Worm (Caenorhabditis elegans): ENCODE results near the gene F43C11.12.

Gene F43C11.12

DNA sequence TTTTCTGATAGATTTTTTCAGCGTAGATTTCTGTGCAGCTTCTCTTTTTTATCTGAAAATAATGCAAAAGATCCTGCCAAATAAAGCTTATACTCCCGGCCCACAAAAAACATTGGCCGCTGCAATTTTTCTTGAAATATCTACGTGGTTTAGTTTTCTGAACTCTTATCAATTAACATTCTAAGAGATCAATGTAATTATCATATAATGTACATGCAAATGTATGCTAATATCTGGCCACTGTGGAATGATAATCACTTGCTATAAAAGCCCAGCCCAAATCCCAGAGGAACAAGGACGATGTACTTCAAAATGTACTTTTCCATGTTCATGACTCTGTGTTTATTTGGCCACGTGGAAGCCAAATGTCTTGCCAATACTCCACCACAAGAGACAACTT, 12.0 kb downstream of the F43C11.12 start, which contains the start of gene F43C11.2:
Gene F43C11.2, plus strand, starts transcription at position 301 of the 400 bp plus-strand sequence.
- TF ChIP-seq mls-2 (tag; optimal IDR thresholded peaks at IDR 0.05) (no peak), unc-62 (GFP tag; optimal IDR thresholded peaks at IDR 0.05) (no peak), M03D4.4 (tag; optimal IDR thresholded peaks at IDR 0.05) (no peak), pha-4 (tag; optimal IDR thresholded peaks at IDR 0.05) (no peak), zip-8 (tag; optimal IDR thresholded peaks at IDR 0.05) (no peak), sem-2 (GFP tag; optimal IDR thresholded peaks at IDR 0.05) (no peak), ztf-11 (tag; optimal IDR thresholded peaks at IDR 0.05) (no peak), drap-1 (GFP tag; optimal IDR thresholded peaks at IDR 0.05) (no peak), ceh-43 (GFP tag; optimal IDR thresholded peaks at IDR 0.05) (no peak), unc-39 (tag; optimal IDR thresholded peaks at IDR 0.05) (no peak), flh-1 (GFP tag; optimal IDR thresholded peaks at IDR 0.05) (no peak), elt-1 (tag; optimal IDR thresholded peaks at IDR 0.05; ENCODE audit: borderline replicate concordance, insufficient read depth) (no peak), ces-1 (GFP tag; optimal IDR thresholded peaks at IDR 0.05) (no peak), unc-120 (tag; optimal IDR thresholded peaks at IDR 0.05; ENCODE audit: poor library complexity, severe bottlenecking) (no peak)

DNA sequence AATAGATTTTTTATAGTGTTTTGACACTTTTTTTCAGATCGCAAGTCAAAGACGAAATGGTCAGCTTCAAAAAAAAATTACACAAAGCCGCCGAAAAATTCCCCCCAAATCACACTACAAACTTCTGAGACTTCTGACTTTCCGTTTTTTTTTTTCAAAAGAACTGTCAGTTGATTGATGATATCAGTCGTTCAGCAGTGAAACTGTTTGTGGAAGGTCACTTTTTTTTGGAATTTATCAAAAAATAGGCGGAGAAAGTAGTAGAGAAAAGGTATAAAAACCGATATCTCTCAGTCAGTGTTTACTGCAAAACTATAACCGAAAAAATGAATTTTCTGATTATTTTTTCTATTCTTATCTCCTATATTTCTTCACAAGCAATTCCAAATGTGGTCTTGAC, 13.5 kb downstream of the F43C11.12 start, which contains the start of gene F43C11.3:
Gene F43C11.3, plus strand, starts transcription at position 301 of the 400 bp plus-strand sequence.
- TF ChIP-seq drap-1 (GFP tag; optimal IDR thresholded peaks at IDR 0.05) (no peak), bed-3 (GFP tag; optimal IDR thresholded peaks at IDR 0.05) (no peak), M03D4.4 (tag; optimal IDR thresholded peaks at IDR 0.05) (no peak), unc-120 (tag; optimal IDR thresholded peaks at IDR 0.05; ENCODE audit: poor library complexity, severe bottlenecking) (no peak), hlh-1 (tag; optimal IDR thresholded peaks at IDR 0.05) (no peak), elt-1 (tag; optimal IDR thresholded peaks at IDR 0.05; ENCODE audit: borderline replicate concordance, insufficient read depth) (no peak), cnd-1 (tag; optimal IDR thresholded peaks at IDR 0.05) (no peak), blmp-1 (tag; optimal IDR thresholded peaks at IDR 0.05) (no peak), lsy-2 (tag; optimal IDR thresholded peaks at IDR 0.05) (no peak)

ce11 chrII:2352546-2352945, 14.0 kb downstream of the F43C11.12 start, which contains the start of gene F43C11.10:
Gene F43C11.10 (minus strand): TSS chrII:2352646.
- no peak for TF ChIP-seq ceh-43 (GFP tag; optimal IDR thresholded peaks at IDR 0.05)
- TF ChIP-seq flh-1 (GFP tag; optimal IDR thresholded peaks at IDR 0.05), result no peak
- no peak for TF ChIP-seq mab-5 (tag; optimal IDR thresholded peaks at IDR 0.05)
- TF ChIP-seq mls-2 (tag; optimal IDR thresholded peaks at IDR 0.05), result no peak
- TF ChIP-seq unc-120 (tag; optimal IDR thresholded peaks at IDR 0.05; ENCODE audit: poor library complexity, severe bottlenecking), result no peak
- no peak for TF ChIP-seq sem-2 (GFP tag; optimal IDR thresholded peaks at IDR 0.05)
- no peak for TF ChIP-seq ham-2 (GFP tag; optimal IDR thresholded peaks at IDR 0.05)
- no peak for TF ChIP-seq nhr-76 (tag; optimal IDR thresholded peaks at IDR 0.05)
- no peak for TF ChIP-seq unc-39 (tag; optimal IDR thresholded peaks at IDR 0.05)
- TF ChIP-seq lin-32 (GFP tag; optimal IDR thresholded peaks at IDR 0.05), result no peak
- TF ChIP-seq unc-62 (GFP tag; optimal IDR thresholded peaks at IDR 0.05), result no peak
- TF ChIP-seq elt-3 (tag; optimal IDR thresholded peaks at IDR 0.05), result no peak
- no peak for TF ChIP-seq nhr-12 (tag; optimal IDR thresholded peaks at IDR 0.05)
- no peak for TF ChIP-seq pha-4 (tag; optimal IDR thresholded peaks at IDR 0.05)
- TF ChIP-seq ceh-39 (tag; optimal IDR thresholded peaks at IDR 0.05), result no peak
- TF ChIP-seq ces-1 (GFP tag; optimal IDR thresholded peaks at IDR 0.05), result no peak
- no peak for TF ChIP-seq lsy-2 (tag; optimal IDR thresholded peaks at IDR 0.05)
- TF ChIP-seq nhr-237 (tag; optimal IDR thresholded peaks at IDR 0.05), result no peak

- TF ChIP-seq zip-8 (tag; optimal IDR thresholded peaks at IDR 0.05), result no peak
- no peak for TF ChIP-seq pha-4 (tag; optimal IDR thresholded peaks at IDR 0.05)
- no peak for TF ChIP-seq elt-3 (tag; optimal IDR thresholded peaks at IDR 0.05)
- TF ChIP-seq blmp-1 (tag; optimal IDR thresholded peaks at IDR 0.05), result no peak
- TF ChIP-seq nhr-28 (tag; optimal IDR thresholded peaks at IDR 0.05), result no peak
- no peak for TF ChIP-seq lsy-2 (tag; optimal IDR thresholded peaks at IDR 0.05)
- TF ChIP-seq mab-5 (tag; optimal IDR thresholded peaks at IDR 0.05), result no peak
- no peak for TF ChIP-seq flh-1 (GFP tag; optimal IDR thresholded peaks at IDR 0.05)
- no peak for TF ChIP-seq lin-13 (tag; optimal IDR thresholded peaks at IDR 0.05)
- TF ChIP-seq ceh-43 (GFP tag; optimal IDR thresholded peaks at IDR 0.05), result no peak
- TF ChIP-seq cnd-1 (tag; optimal IDR thresholded peaks at IDR 0.05), result no peak
- no peak for TF ChIP-seq mls-2 (tag; optimal IDR thresholded peaks at IDR 0.05)
- TF ChIP-seq mep-1 (tag; optimal IDR thresholded peaks at IDR 0.05), result no peak
- TF ChIP-seq hlh-1 (tag; optimal IDR thresholded peaks at IDR 0.05), result no peak
- no peak for TF ChIP-seq ces-1 (GFP tag; optimal IDR thresholded peaks at IDR 0.05)
- TF ChIP-seq ham-2 (GFP tag; optimal IDR thresholded peaks at IDR 0.05), result no peak
- TF ChIP-seq ztf-11 (tag; optimal IDR thresholded peaks at IDR 0.05), result no peak
- TF ChIP-seq elt-1 (tag; optimal IDR thresholded peaks at IDR 0.05; ENCODE audit: borderline replicate concordance, insufficient read depth), result no peak
- no peak for TF ChIP-seq nhr-12 (tag; optimal IDR thresholded peaks at IDR 0.05)
- TF ChIP-seq ceh-83 (GFP tag; optimal IDR thresholded peaks at IDR 0.05), result no peak
Observed at ce11 chrII:2346672-2347071, 19.9 kb downstream of the F43C11.12 start, which contains the start of gene F43C11.4. Gene F43C11.4 (plus strand): TSS chrII:2346972.

All from whole organism, mixed stage, embryonic.